Worm (Caenorhabditis elegans) whole organism, L1 larva: ENCODE measurements around the gene gcy-37.

Experiments used
- C16A3.4 ChIP-seq: fragments of 150-350 bp; optimal IDR thresholded peaks from 2 replicates; lab custom pipeline; 2014; ENCODE audit warnings: missing biosample characterization, missing genetic modification characterization
- C34B4.2 ChIP-seq: sonication (generic microtip); optimal IDR thresholded peaks from 2 replicates; lab custom pipeline; 2017; ENCODE audit warnings: mild to moderate bottlenecking, missing genetic modification characterization, missing compliant biosample characterization
- alr-1 ChIP-seq: fragments of 200-800 bp; sonication (Bioruptor generic); optimal IDR thresholded peaks from 2 replicates; lab custom pipeline; 2018; ENCODE audit warnings: borderline replicate concordance, mild to moderate bottlenecking, missing genetic modification characterization, missing compliant biosample characterization
- blmp-1 ChIP-seq: fragments of 150-350 bp; optimal IDR thresholded peaks from 2 replicates; lab custom pipeline; 2014; ENCODE audit warnings: missing biosample characterization, missing genetic modification characterization
- ceh-63 ChIP-seq: fragments of 200-800 bp; sonication (Bioruptor generic); optimal IDR thresholded peaks from 2 replicates; lab custom pipeline; 2018; ENCODE audit warnings: mild to moderate bottlenecking, missing genetic modification characterization, missing compliant biosample characterization
- ceh-82 ChIP-seq, 3 experiments: fragments of 150-350 bp in 1 of 3; sonication (generic microtip) in 2 of 3; optimal IDR thresholded peaks; 2 replicates each; lab custom pipeline; 2014 to 2017; ENCODE audit warnings: missing biosample characterization in 3 of 3, missing genetic modification characterization in 3 of 3
- ceh-88 ChIP-seq: fragments of 200-800 bp; sonication (Bioruptor generic); IDR thresholded peaks from 2 replicates; pipeline ENCODE4 v1.3.6; 2022; ENCODE audit warnings: missing genetic modification characterization, missing compliant biosample characterization
- dpl-1 ChIP-seq, 3 experiments: fragments of 150-350 bp in 2 of 3; sonication (generic microtip) in 1 of 3; optimal IDR thresholded peaks; 2 replicates each; lab custom pipeline; 2014 to 2017; ENCODE audit warnings: missing biosample characterization in 3 of 3, missing genetic modification characterization in 3 of 3, missing genetic modification reagents in 3 of 3
- dsc-1 ChIP-seq: sonication (generic microtip); optimal IDR thresholded peaks from 2 replicates; lab custom pipeline; 2016; ENCODE audit warnings: mild to moderate bottlenecking, missing genetic modification characterization, missing compliant biosample characterization
- efl-1 ChIP-seq, 4 experiments: fragments of 150-350 bp; optimal IDR thresholded peaks in 3 of 4; peaks in 1 of 4; 1 replicate in 1 of 4; 2 replicates in 3 of 4; lab custom pipeline; 2014; ENCODE audit warnings: missing biosample characterization in 2 of 4, missing genetic modification characterization in 2 of 4, missing genetic modification reagents in 2 of 4
- efl-3 ChIP-seq: fragments of 200-800 bp; sonication (Bioruptor generic); optimal IDR thresholded peaks from 2 replicates; lab custom pipeline; 2018; ENCODE audit warnings: mild to moderate bottlenecking, missing genetic modification characterization, missing compliant biosample characterization
- elt-2 ChIP-seq: sonication (generic microtip); optimal IDR thresholded peaks from 2 replicates; lab custom pipeline; 2016; ENCODE audit warnings: missing genetic modification characterization, mild to moderate bottlenecking, inconsistent platforms, missing compliant biosample characterization, missing genetic modification reagents
- elt-3 ChIP-seq, 6 experiments: fragments of 150-350 bp in 1 of 6; sonication (generic microtip); optimal IDR thresholded peaks; 2 replicates each; lab custom pipeline; 2017 to 2018; ENCODE audit warnings: missing biosample characterization in 6 of 6, missing genetic modification characterization in 6 of 6, inconsistent platforms in 1 of 6
- fkh-10 ChIP-seq: sonication (generic microtip); optimal IDR thresholded peaks from 2 replicates; lab custom pipeline; 2017; ENCODE audit warnings: missing biosample characterization, missing genetic modification reagents, missing genetic modification characterization
- fkh-4 ChIP-seq: sonication (generic microtip); optimal IDR thresholded peaks from 2 replicates; lab custom pipeline; 2016; ENCODE audit warnings: missing compliant biosample characterization, missing genetic modification characterization, borderline replicate concordance
- fkh-8 ChIP-seq: sonication (generic microtip); optimal IDR thresholded peaks from 2 replicates; lab custom pipeline; 2016; ENCODE audit warnings: mild to moderate bottlenecking, missing genetic modification characterization, missing compliant biosample characterization
- grh-1 ChIP-seq: fragments of 200-800 bp; sonication (Bioruptor generic); IDR thresholded peaks from 2 replicates; pipeline ENCODE4 v1.3.6; 2022; ENCODE audit warnings: missing genetic modification reagents, missing genetic modification characterization, missing compliant biosample characterization
- isw-1 ChIP-seq: fragments of 200-800 bp; sonication (Bioruptor generic); IDR thresholded peaks from 2 replicates; pipeline ENCODE4 v1.3.6; 2022; ENCODE audit warnings: missing genetic modification characterization, missing compliant biosample characterization
- jun-1 ChIP-seq: fragments of 150-350 bp; optimal IDR thresholded peaks from 2 replicates; lab custom pipeline; 2014; ENCODE audit warnings: missing biosample characterization, missing genetic modification reagents, missing genetic modification characterization
- lin-14 ChIP-seq: fragments of 200-800 bp; sonication (Bioruptor generic); optimal IDR thresholded peaks from 2 replicates; lab custom pipeline; 2018; ENCODE audit warnings: mild to moderate bottlenecking, missing genetic modification characterization, moderate library complexity, missing compliant biosample characterization
- lin-35 ChIP-seq, 2 experiments: fragments of 150-350 bp; optimal IDR thresholded peaks; 2 replicates each; lab custom pipeline; 2014; ENCODE audit warnings: missing biosample characterization in 2 of 2, missing genetic modification characterization in 2 of 2, missing genetic modification reagents in 2 of 2
- lin-39 ChIP-seq: fragments of 150-350 bp; optimal IDR thresholded peaks from 2 replicates; lab custom pipeline; 2014; ENCODE audit warnings: missing biosample characterization, missing genetic modification reagents, missing genetic modification characterization
- lsy-2 ChIP-seq, 2 experiments: fragments of 150-350 bp; optimal IDR thresholded peaks; 2 replicates each; lab custom pipeline; 2014; ENCODE audit warnings: missing biosample characterization in 2 of 2, missing genetic modification characterization in 2 of 2
- mab-9 ChIP-seq: fragments of 200-800 bp; sonication (Bioruptor generic); IDR thresholded peaks from 2 replicates; pipeline ENCODE4 v1.3.6; 2022; ENCODE audit warnings: missing genetic modification reagents, missing genetic modification characterization, missing compliant biosample characterization
- mdl-1 ChIP-seq, 2 experiments: fragments of 150-350 bp; optimal IDR thresholded peaks; 2 replicates each; lab custom pipeline; 2014 to 2017; ENCODE audit warnings: missing biosample characterization in 2 of 2, missing genetic modification characterization in 2 of 2, inconsistent platforms in 1 of 2
- mef-2 ChIP-seq: fragments of 150-350 bp; optimal IDR thresholded peaks from 2 replicates; lab custom pipeline; 2014; ENCODE audit warnings: missing biosample characterization, missing genetic modification characterization
- nhr-12 ChIP-seq: sonication (generic microtip); optimal IDR thresholded peaks from 2 replicates; lab custom pipeline; 2017; ENCODE audit warnings: missing biosample characterization, missing genetic modification characterization
- nhr-19 ChIP-seq: fragments of 200-800 bp; sonication (Bioruptor generic); conservative IDR thresholded peaks from 2 replicates; pipeline ENCODE4 v1.3.6; 2022; ENCODE audit warnings: missing genetic modification characterization, missing compliant biosample characterization
- nhr-20 ChIP-seq: sonication (generic microtip); optimal IDR thresholded peaks from 2 replicates; lab custom pipeline; 2016; ENCODE audit warnings: mild to moderate bottlenecking, missing genetic modification characterization, missing compliant biosample characterization
- nhr-47 ChIP-seq: sonication (generic microtip); optimal IDR thresholded peaks from 2 replicates; lab custom pipeline; 2016; ENCODE audit warnings: mild to moderate bottlenecking, missing genetic modification characterization, moderate library complexity, missing compliant biosample characterization
- nhr-71 ChIP-seq: sonication (generic microtip); optimal IDR thresholded peaks from 2 replicates; lab custom pipeline; 2016; ENCODE audit warnings: mild to moderate bottlenecking, missing genetic modification characterization, moderate library complexity, missing compliant biosample characterization
- nhr-85 ChIP-seq: sonication (generic microtip); peaks from one replicate; lab custom pipeline; 2016; ENCODE audit warnings: missing genetic modification characterization, inconsistent platforms, missing compliant biosample characterization
- pag-3 ChIP-seq: sonication (generic microtip); optimal IDR thresholded peaks from 2 replicates; lab custom pipeline; 2017; ENCODE audit warnings: missing genetic modification characterization, mild to moderate bottlenecking, missing compliant biosample characterization, antibody characterized with exemption, borderline replicate concordance; ENCODE audit not compliant: insufficient read depth
- pqm-1 ChIP-seq: sonication (generic microtip); optimal IDR thresholded peaks from 3 replicates; lab custom pipeline; 2017; ENCODE audit warnings: missing biosample characterization, missing genetic modification characterization
- rnt-1 ChIP-seq: sonication (generic microtip); optimal IDR thresholded peaks from 2 replicates; lab custom pipeline; 2016; ENCODE audit warnings: mild to moderate bottlenecking, missing genetic modification characterization, moderate library complexity, missing compliant biosample characterization
- skn-1 ChIP-seq: fragments of 150-350 bp; optimal IDR thresholded peaks from 2 replicates; lab custom pipeline; 2014; ENCODE audit warnings: missing biosample characterization, missing genetic modification characterization
- snu-23 ChIP-seq: sonication (generic microtip); optimal IDR thresholded peaks from 2 replicates; lab custom pipeline; 2016; ENCODE audit warnings: missing genetic modification characterization, missing compliant biosample characterization
- sptf-1 ChIP-seq: fragments of 150-350 bp; optimal IDR thresholded peaks from 2 replicates; lab custom pipeline; 2014; ENCODE audit warnings: missing biosample characterization, missing genetic modification characterization
- sup-37 ChIP-seq: fragments of 200-800 bp; sonication (Bioruptor generic); optimal IDR thresholded peaks from 2 replicates; lab custom pipeline; 2018; ENCODE audit warnings: mild to moderate bottlenecking, missing genetic modification characterization, missing compliant biosample characterization
- unc-86 ChIP-seq: sonication (generic microtip); optimal IDR thresholded peaks from 2 replicates; lab custom pipeline; 2016; ENCODE audit warnings: missing genetic modification characterization, missing compliant biosample characterization
- unc-98 ChIP-seq: fragments of 200-800 bp; sonication (Bioruptor generic); IDR thresholded peaks from 2 replicates; pipeline ENCODE4 v1.3.6; 2022; ENCODE audit warnings: missing genetic modification characterization, missing compliant biosample characterization
- zip-4 ChIP-seq: fragments of 200-800 bp; sonication (Bioruptor generic); optimal IDR thresholded peaks from 2 replicates; lab custom pipeline; 2018; ENCODE audit warnings: mild to moderate bottlenecking, missing genetic modification characterization, moderate library complexity, missing compliant biosample characterization

gcy-37 gene

DNA sequence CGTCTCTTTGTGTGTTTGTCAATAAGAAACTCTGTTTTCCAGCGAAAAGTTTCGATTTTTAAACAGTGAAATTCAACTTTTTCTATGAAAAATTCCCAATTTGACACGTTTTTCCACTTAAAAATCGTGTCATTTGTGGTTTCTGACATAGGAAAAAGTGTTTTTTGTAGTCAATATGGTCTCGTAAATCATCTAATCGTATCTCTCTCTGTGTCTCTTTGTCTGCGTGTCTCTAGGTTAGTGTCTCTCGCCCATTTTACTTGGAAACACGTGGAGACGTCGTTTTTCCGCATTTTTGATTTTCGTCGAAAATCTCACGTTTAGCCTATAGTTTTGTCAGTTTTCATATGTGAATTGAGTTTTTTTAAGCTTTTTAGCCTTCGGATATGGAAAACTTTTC is 36.6 kb upstream of the gcy-37 start (continued):
- TF ChIP-seq fkh-10 (no peak), jun-1 (tag; lab: Kevin White, UChicago) (no peak), nhr-71 (tag; lab: Kevin White, UChicago) (no peak), sptf-1 (tag; lab: Kevin White, UChicago) (no peak), unc-98 (GFP tag; lab: Robert Waterston, UW) (no peak), fkh-8 (tag; lab: Kevin White, UChicago) (peak; percentile 36), efl-3 (no peak), dpl-1 (GFP tag; optimal IDR thresholded peaks at IDR 0.05; lab: Kevin White, UChicago) (no peak), grh-1 (GFP tag; lab: Robert Waterston, UW) (0 out of 2 replicates have a peak, but pooled peaks have one; percentile 29), blmp-1 (tag; lab: Kevin White, UChicago) (peak; percentile 66), lin-35 (GFP tag; optimal IDR thresholded peaks at IDR 0.05; lab: Kevin White, UChicago) (peak in 1 of 2 experiments; percentile 53), nhr-20 (peak; percentile 51), snu-23 (peak; percentile 35), efl-1 (optimal IDR thresholded peaks at IDR 0.05; lab: Kevin White, UChicago) (peak in 1 of 2 experiments; percentile 6), efl-1 (GFP tag; optimal IDR thresholded peaks at IDR 0.05 in 1 of 2; lab: Kevin White, UChicago) (no peak)

DNA sequence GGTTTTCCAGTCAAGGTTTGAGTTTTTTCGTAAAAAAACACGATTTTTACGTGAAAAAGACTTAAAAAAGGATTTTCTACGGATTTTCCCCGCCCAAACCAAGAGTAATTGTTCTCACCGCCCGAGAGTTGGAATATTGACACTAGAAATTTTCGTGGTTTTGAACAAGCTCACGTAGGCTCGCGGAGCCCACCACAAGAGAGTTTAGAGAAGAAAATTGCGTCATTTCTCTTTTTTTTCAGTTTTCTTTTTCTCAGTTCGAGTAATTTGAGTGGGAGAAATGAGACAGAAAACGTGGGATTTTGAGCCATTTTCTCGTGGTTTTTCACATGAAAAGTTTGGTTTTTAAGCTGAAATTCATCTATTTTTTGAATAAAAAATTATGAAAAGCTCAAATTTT is 34.6 kb upstream of the gcy-37 start:
- TF ChIP-seq nhr-19 (GFP tag; lab: Robert Waterston, UW) = no peak
- TF ChIP-seq fkh-8 (tag; lab: Kevin White, UChicago) = peak; percentile 18

DNA sequence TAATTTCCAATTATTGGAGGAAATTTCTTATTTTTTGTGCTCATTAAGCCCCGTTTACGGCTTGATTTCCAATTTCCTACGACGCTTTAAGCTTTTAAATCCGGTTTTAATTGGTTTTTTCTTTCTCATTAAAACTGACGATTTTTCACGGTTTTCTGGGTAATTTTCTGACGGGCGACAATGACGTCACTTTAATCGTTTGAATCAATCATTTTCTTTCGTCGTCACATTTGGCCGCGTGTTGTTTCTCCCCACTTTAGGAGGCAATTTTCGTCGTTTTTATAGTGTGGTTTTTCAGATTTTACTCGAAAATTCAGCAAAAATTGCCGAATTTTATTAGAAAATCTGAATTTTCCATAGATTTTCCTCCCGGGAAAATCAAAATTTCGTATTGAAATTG is 34.1 kb upstream of the gcy-37 start:
- TF ChIP-seq ceh-63 (GFP tag; lab: Kevin White, UChicago) = no peak
- no peak for TF ChIP-seq unc-86 (tag; lab: Kevin White, UChicago)
- TF ChIP-seq lin-35 (GFP tag; optimal IDR thresholded peaks at IDR 0.05; lab: Kevin White, UChicago) = peak in 1 of 2 experiments; percentile 19
- TF ChIP-seq snu-23 = peak; percentile 14
- TF ChIP-seq elt-3 (tag; optimal IDR thresholded peaks at IDR 0.05; lab: Kevin White, UChicago) = no peak
- peak; percentile 54 for TF ChIP-seq blmp-1 (tag; lab: Kevin White, UChicago)
- peak; percentile 75 for TF ChIP-seq nhr-85

DNA sequence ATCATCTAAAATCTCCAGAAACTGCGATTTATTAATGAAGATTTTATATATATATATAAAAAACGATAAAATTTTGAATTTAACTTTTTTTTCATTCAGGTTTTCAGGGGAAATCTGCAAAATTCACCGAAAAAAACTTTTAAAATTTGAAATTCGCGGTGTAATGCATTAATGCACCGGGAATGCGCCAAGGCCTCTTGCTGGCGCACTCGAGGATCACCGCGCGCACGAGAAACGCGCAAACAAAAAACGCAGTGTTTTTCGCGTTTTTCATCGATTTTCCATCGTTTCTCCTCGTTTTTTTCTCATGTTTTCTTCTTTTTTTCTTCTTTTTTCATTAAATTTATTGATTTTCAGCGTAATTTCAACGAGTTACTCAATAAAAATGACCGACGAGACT is 18.6 kb upstream of the gcy-37 start, which contains the start of gene hrpu-2:
Gene hrpu-2 (plus strand): TSS at position 352 of the 400 bp plus-strand sequence.
- TF ChIP-seq nhr-19 (GFP tag; lab: Robert Waterston, UW) (peak; percentile 91), sup-37 (GFP tag; lab: Kevin White, UChicago) (peak; percentile 84), rnt-1 (tag; lab: Kevin White, UChicago) (peak; percentile 96), mef-2 (peak; percentile 42), dsc-1 (tag; lab: Kevin White, UChicago) (peak; percentile 91), fkh-4 (tag; lab: Kevin White, UChicago) (peak; percentile 24), ceh-88 (GFP tag; lab: Robert Waterston, UW) (peak; percentile 60), isw-1 (peak; percentile 86), mdl-1 (tag; optimal IDR thresholded peaks at IDR 0.05; lab: Kevin White, UChicago) (peak in 1 of 2 experiments; percentile 80), unc-98 (GFP tag; lab: Robert Waterston, UW) (peak; percentile 41; the same call in 1 of the 2 replicates), unc-86 (tag; lab: Kevin White, UChicago) (peak; percentile 88), snu-23 (peak; percentile 92), C34B4.2 (tag; lab: Kevin White, UChicago) (no peak), efl-1 (optimal IDR thresholded peaks at IDR 0.05; lab: Kevin White, UChicago) (peak; percentile 98 to 99), efl-1 (GFP tag; optimal IDR thresholded peaks at IDR 0.05 in 1 of 2; lab: Kevin White, UChicago) (peak; percentile 98 to 100), sptf-1 (tag; lab: Kevin White, UChicago) (no peak), skn-1 (tag; lab: Kevin White, UChicago) (peak; percentile 80), mab-9 (GFP tag; lab: Robert Waterston, UW) (peak; percentile 86), pqm-1 (no peak), C16A3.4 (tag; lab: Kevin White, UChicago) (peak; percentile 75), ceh-82 (tag; optimal IDR thresholded peaks at IDR 0.05; lab: Kevin White, UChicago) (peak; percentile 86 to 94 (median 93)), nhr-47 (tag; lab: Kevin White, UChicago) (peak; percentile 95), zip-4 (GFP tag; lab: Kevin White, UChicago) (peak; percentile 84), elt-3 (tag; optimal IDR thresholded peaks at IDR 0.05; lab: Kevin White, UChicago) (peak in 2 of 6 experiments; percentile 54 to 77), nhr-85 (peak; percentile 89), pag-3 (tag; lab: Kevin White, UChicago) (no peak), lin-14 (GFP tag; lab: Kevin White, UChicago) (peak; percentile 87), nhr-12 (tag; lab: Kevin White, UChicago) (no peak), blmp-1 (tag; lab: Kevin White, UChicago) (peak; percentile 58), lin-35 (GFP tag; optimal IDR thresholded peaks at IDR 0.05; lab: Kevin White, UChicago) (peak; percentile 97 to 98), alr-1 (tag; lab: Kevin White, UChicago) (no peak), elt-2 (tag; lab: Kevin White, UChicago) (peak; percentile 70), lin-39 (peak; percentile 90), dpl-1 (GFP tag; optimal IDR thresholded peaks at IDR 0.05; lab: Kevin White, UChicago) (peak; percentile 98), lsy-2 (tag; optimal IDR thresholded peaks at IDR 0.05; lab: Kevin White, UChicago) (peak; percentile 91 to 93)
